Fruit fly (Drosophila melanogaster): ENCODE data around the gene Roc1b.

Roc1b gene

dm6 chr3L:380886-381546, 23.2 kb downstream of the Roc1b start:
- no peak for TF ChIP-seq Sin3A (optimal IDR thresholded peaks at IDR 0.05)
- no peak for TF ChIP-seq psq (optimal IDR thresholded peaks at IDR 0.05)
- TF ChIP-seq ttk (optimal IDR thresholded peaks at IDR 0.05): no peak
- no peak for TF ChIP-seq insv (optimal IDR thresholded peaks at IDR 0.05)
- TF ChIP-seq Myc (optimal IDR thresholded peaks at IDR 0.05): no peak
- TF ChIP-seq h (optimal IDR thresholded peaks at IDR 0.05): no peak

- no peak for TF ChIP-seq h (optimal IDR thresholded peaks at IDR 0.05)
- no peak for TF ChIP-seq ttk (optimal IDR thresholded peaks at IDR 0.05)
- no peak for TF ChIP-seq psq (optimal IDR thresholded peaks at IDR 0.05)
- no peak for TF ChIP-seq Myc (optimal IDR thresholded peaks at IDR 0.05)
- no peak for TF ChIP-seq insv (optimal IDR thresholded peaks at IDR 0.05)
- TF ChIP-seq Sin3A (optimal IDR thresholded peaks at IDR 0.05): no peak
Observed at dm6 chr3L:385095-385494, 27.3 kb downstream of the Roc1b start.

dm6 chr3L:388094-388493, 30.3 kb downstream of the Roc1b start:
- TF ChIP-seq insv (optimal IDR thresholded peaks at IDR 0.05) (no peak), h (optimal IDR thresholded peaks at IDR 0.05) (no peak), Sin3A (optimal IDR thresholded peaks at IDR 0.05) (no peak), ttk (optimal IDR thresholded peaks at IDR 0.05) (no peak), Myc (optimal IDR thresholded peaks at IDR 0.05) (no peak), psq (optimal IDR thresholded peaks at IDR 0.05) (no peak)

dm6 chr3L:390194-390593, 32.4 kb downstream of the Roc1b start:
- TF ChIP-seq insv (optimal IDR thresholded peaks at IDR 0.05) (no peak), ttk (optimal IDR thresholded peaks at IDR 0.05) (no peak), psq (optimal IDR thresholded peaks at IDR 0.05) (no peak), Sin3A (optimal IDR thresholded peaks at IDR 0.05) (no peak), Myc (optimal IDR thresholded peaks at IDR 0.05) (no peak), h (optimal IDR thresholded peaks at IDR 0.05) (no peak)

dm6 chr3L:392622-393159, 34.9 kb downstream of the Roc1b start, which contains the start of gene trh:
trh (minus strand) TSS chr3L:392633.
- no peak for TF ChIP-seq psq (optimal IDR thresholded peaks at IDR 0.05)
- TF ChIP-seq Sin3A (optimal IDR thresholded peaks at IDR 0.05): no peak
- TF ChIP-seq h (optimal IDR thresholded peaks at IDR 0.05): no peak
- no peak for TF ChIP-seq ttk (optimal IDR thresholded peaks at IDR 0.05)
- TF ChIP-seq insv (optimal IDR thresholded peaks at IDR 0.05): no peak
- no peak for TF ChIP-seq Myc (optimal IDR thresholded peaks at IDR 0.05)

dm6 chr3L:395192-395591, 37.4 kb downstream of the Roc1b start:
- TF ChIP-seq psq (optimal IDR thresholded peaks at IDR 0.05) (no peak), insv (optimal IDR thresholded peaks at IDR 0.05) (no peak), h (optimal IDR thresholded peaks at IDR 0.05) (no peak), Sin3A (optimal IDR thresholded peaks at IDR 0.05) (no peak), ttk (optimal IDR thresholded peaks at IDR 0.05) (no peak)

- TF ChIP-seq Myc (optimal IDR thresholded peaks at IDR 0.05) (no peak), Sin3A (optimal IDR thresholded peaks at IDR 0.05) (no peak), h (optimal IDR thresholded peaks at IDR 0.05) (no peak), ttk (optimal IDR thresholded peaks at IDR 0.05) (no peak), insv (optimal IDR thresholded peaks at IDR 0.05) (no peak), psq (optimal IDR thresholded peaks at IDR 0.05) (no peak)
Observed at dm6 chr3L:400252-400651, 42.5 kb downstream of the Roc1b start.
